Fruit fly (Drosophila melanogaster) whole organism: ENCODE data around the gene CG12091.

Experiments used
- CG8478 ChIP-seq: fragments of >200 bp; optimal IDR thresholded peaks from 2 replicates; lab custom pipeline; 2018; ENCODE audit warnings: inconsistent platforms
- Dll ChIP-seq: fragments of >200 bp; optimal IDR thresholded peaks from 2 replicates; lab custom pipeline; 2017
- EcR ChIP-seq, 2 experiments: fragments of >200 bp; optimal IDR thresholded peaks; 2 replicates each; lab custom pipeline; 2017; ENCODE audit warnings: missing biosample characterization in 2 of 2, missing genetic modification characterization in 2 of 2, missing genetic modification reagents in 2 of 2
- pan ChIP-seq: fragments of >200 bp; optimal IDR thresholded peaks from 2 replicates; lab custom pipeline; 2017
- psq ChIP-seq: fragments of >200 bp; optimal IDR thresholded peaks from 2 replicates; lab custom pipeline; 2017
- usp ChIP-seq: fragments of >200 bp; optimal IDR thresholded peaks from 2 replicates; lab custom pipeline; 2017; ENCODE audit warnings: missing biosample characterization, missing genetic modification characterization, mixed read lengths

The CG12091 gene

dm6 chr3L:1571077-1571476 lies 34.4 kb upstream of the CG12091 start:
- TF ChIP-seq EcR (GFP tag; optimal IDR thresholded peaks at IDR 0.05; lab: Kevin White, UChicago) (no peak), pan (lab: Kevin White, UChicago) (no peak), CG8478 (no peak), usp (GFP tag; lab: Kevin White, UChicago) (no peak), Dll (no peak), psq (lab: Kevin White, UChicago) (no peak)

dm6 chr3L:1569966-1570276 lies 33.3 kb upstream of the CG12091 start:
- TF ChIP-seq pan (lab: Kevin White, UChicago) (no peak), usp (GFP tag; lab: Kevin White, UChicago) (no peak), Dll (no peak), CG8478 (no peak), EcR (GFP tag; optimal IDR thresholded peaks at IDR 0.05; lab: Kevin White, UChicago) (no peak), psq (lab: Kevin White, UChicago) (no peak)

DNA sequence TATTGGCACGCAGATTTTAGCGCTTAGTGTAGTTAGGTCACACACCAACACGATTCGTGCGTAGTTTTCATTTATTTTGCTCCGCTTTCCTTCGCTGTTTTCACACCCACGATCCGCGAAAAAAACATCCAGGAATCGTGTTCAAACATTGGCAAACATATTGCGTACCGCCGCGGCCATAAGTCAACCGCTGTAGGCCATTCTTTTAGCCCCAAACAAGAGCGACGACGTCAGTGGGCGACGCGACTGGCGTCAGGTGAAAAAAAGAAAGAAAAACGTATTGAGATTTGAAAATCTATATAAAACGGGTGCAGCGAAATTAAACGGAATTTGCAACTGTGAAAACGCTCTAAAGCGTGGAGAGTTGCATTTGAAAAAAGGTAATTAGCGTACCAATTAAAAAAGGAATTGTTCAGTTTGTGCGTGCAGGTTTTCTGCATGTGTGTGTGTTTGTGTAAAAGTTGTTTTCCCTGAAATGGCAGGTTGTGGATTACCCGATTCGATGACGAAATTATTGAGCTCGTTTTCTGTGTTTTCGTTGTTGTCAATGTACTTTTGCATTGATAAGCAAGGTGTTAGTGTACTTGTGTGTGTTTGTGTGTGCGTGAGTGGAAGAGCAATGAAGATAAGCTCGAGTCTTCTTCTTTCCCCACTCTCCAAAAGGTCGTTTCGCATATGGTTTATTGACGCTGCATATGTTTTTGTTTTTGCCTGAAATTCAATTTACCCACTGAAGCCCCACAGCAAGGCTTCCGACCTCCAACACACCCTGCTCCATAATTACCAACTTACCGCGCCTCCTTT lies 32.7 kb upstream of the CG12091 start, which contains the start of gene Tmep:
TSS of gene Tmep (plus strand) at position 20 of the 804 bp plus-strand sequence.
- TF ChIP-seq usp (GFP tag; lab: Kevin White, UChicago) (no peak), pan (lab: Kevin White, UChicago) (no peak), CG8478 (no peak), Dll (no peak), EcR (GFP tag; optimal IDR thresholded peaks at IDR 0.05; lab: Kevin White, UChicago) (no peak), psq (lab: Kevin White, UChicago) (no peak)

dm6 chr3L:1568225-1569161 lies 31.9 kb upstream of the CG12091 start, which contains the start of gene CG7879:
TSS of gene CG7879 (minus strand) at chr3L:1568608.
- TF ChIP-seq pan (lab: Kevin White, UChicago) (no peak), EcR (GFP tag; optimal IDR thresholded peaks at IDR 0.05; lab: Kevin White, UChicago) (no peak), usp (GFP tag; lab: Kevin White, UChicago) (no peak), CG8478 (no peak), Dll (no peak), psq (lab: Kevin White, UChicago) (no peak)

DNA sequence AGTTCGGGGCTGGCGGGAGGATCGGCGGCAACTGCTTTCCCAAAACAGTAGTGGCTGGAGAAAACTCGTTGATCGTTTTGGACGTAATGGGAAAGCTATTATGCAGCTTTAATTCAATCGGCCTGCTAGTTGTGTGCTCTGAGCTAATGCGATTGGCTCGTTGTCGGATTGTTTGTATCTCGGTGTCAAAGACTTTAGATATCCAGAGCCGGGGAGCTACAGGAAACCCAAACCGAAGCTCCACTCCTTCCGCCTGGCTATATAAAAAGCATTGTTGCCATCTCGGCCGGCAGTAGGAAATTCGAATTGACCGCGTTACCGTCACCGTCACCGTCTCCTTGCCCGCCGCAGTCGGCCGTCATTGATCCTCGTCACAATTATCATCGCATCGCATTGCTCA lies 28.5 kb upstream of the CG12091 start, which contains the start of gene CG12003:
TSS of gene CG12003 (plus strand) at position 301 of the 400 bp plus-strand sequence.
- TF ChIP-seq CG8478 (no peak), Dll (no peak), usp (GFP tag; lab: Kevin White, UChicago) (no peak), EcR (GFP tag; optimal IDR thresholded peaks at IDR 0.05; lab: Kevin White, UChicago) (no peak), pan (lab: Kevin White, UChicago) (no peak), psq (lab: Kevin White, UChicago) (no peak)

DNA sequence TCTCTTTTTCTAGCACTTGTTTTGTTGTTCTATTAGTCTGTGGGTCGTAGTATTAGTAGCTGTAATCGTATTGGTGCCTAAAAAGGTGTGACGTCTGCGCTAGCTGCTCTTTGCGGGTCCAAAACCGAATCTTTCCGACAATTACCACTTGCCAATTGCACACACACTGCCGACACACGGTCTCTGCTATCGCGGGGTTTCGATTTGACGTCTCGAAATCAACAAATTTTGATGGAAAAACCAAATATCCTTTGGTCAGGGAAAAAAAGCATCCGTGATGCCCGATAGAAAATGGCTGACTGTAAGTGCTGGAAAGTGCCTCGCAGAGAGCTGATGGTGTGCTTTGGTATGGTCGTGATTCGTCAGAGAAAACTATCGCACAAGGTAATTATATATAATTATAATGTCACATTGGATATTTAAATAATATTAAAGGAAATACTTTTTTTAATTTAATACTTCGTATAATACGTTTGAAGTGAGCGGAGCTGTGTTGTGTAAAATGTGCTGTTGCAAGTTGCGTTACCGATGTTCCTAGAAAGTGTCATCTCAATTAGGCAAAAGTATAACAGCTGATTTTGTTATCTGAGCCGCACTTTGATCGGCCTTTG lies 21.6 kb upstream of the CG12091 start, which contains the start of the genes Pex10 and CG12099:
TSS of gene Pex10 (plus strand) at position 51 of the 611 bp plus-strand sequence.
TSS of gene CG12099 (minus strand) at position 307 of the 611 bp plus-strand sequence.
- no peak for TF ChIP-seq EcR (GFP tag; optimal IDR thresholded peaks at IDR 0.05; lab: Kevin White, UChicago)
- TF ChIP-seq CG8478 = no peak
- no peak for TF ChIP-seq psq (lab: Kevin White, UChicago)
- no peak for TF ChIP-seq usp (GFP tag; lab: Kevin White, UChicago)
- TF ChIP-seq Dll = no peak
- TF ChIP-seq pan (lab: Kevin White, UChicago) = no peak

DNA sequence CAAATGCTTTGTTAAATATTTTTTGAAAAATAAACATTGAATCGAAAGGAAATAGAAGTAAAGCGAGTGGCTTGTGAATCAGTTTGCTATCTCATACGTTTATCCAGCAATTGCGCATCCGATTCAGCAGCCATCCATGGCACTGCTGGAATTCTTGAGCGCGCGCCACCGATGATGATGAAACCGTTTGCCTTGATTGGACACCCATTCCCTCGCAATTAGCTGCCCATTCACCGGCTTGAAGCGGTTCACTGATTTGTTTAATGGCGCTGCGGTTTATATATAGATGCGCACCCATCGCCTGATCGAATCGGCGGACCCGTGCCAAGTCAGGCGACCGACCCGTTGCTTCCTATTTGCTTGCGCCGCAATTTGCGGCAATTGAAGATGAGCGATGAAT lies 16.6 kb upstream of the CG12091 start, which contains the start of gene Pcyt2:
TSS of gene Pcyt2 (plus strand) at position 301 of the 400 bp plus-strand sequence.
- no peak for TF ChIP-seq Dll
- TF ChIP-seq EcR (GFP tag; optimal IDR thresholded peaks at IDR 0.05; lab: Kevin White, UChicago) = no peak
- TF ChIP-seq psq (lab: Kevin White, UChicago) = no peak
- TF ChIP-seq CG8478 = no peak
- TF ChIP-seq usp (GFP tag; lab: Kevin White, UChicago) = no peak
- no peak for TF ChIP-seq pan (lab: Kevin White, UChicago)

- no peak for TF ChIP-seq Dll
- no peak for TF ChIP-seq usp (GFP tag; lab: Kevin White, UChicago)
Measured at dm6 chr3L:1550914-1551313, 14.3 kb upstream of the CG12091 start.

dm6 chr3L:1549634-1550071 lies 13.0 kb upstream of the CG12091 start:
- TF ChIP-seq usp (GFP tag; lab: Kevin White, UChicago) (no peak), EcR (GFP tag; optimal IDR thresholded peaks at IDR 0.05; lab: Kevin White, UChicago) (no peak), Dll (no peak), pan (lab: Kevin White, UChicago) (no peak), psq (lab: Kevin White, UChicago) (no peak), CG8478 (no peak)

DNA sequence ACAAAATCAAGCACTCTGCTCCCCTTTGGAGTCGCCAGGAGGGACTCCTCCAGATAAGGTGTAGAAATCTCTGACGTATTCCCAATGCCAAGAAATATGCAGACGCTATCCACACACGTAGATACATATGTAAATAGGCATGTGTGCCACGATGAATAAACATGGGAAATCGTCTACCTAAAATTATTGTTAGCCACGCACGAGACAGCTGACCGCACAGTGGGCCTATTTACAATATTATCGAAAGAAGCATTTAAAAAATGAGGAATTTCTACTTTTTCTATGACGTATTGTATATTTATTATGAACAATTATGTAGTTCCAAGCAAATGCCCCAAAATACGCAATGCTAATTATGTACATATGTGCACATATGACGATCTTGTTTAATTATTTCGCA lies 12.5 kb upstream of the CG12091 start:
- no peak for TF ChIP-seq Dll
- no peak for TF ChIP-seq usp (GFP tag; lab: Kevin White, UChicago)
- no peak for TF ChIP-seq CG8478
- no peak for TF ChIP-seq EcR (GFP tag; optimal IDR thresholded peaks at IDR 0.05; lab: Kevin White, UChicago)
- TF ChIP-seq psq (lab: Kevin White, UChicago) = no peak
- TF ChIP-seq pan (lab: Kevin White, UChicago) = no peak

- TF ChIP-seq CG8478 = no peak
- TF ChIP-seq EcR (GFP tag; optimal IDR thresholded peaks at IDR 0.05; lab: Kevin White, UChicago) = no peak
- TF ChIP-seq Dll = no peak
- TF ChIP-seq pan (lab: Kevin White, UChicago) = no peak
- no peak for TF ChIP-seq psq (lab: Kevin White, UChicago)
- TF ChIP-seq usp (GFP tag; lab: Kevin White, UChicago) = no peak
Measured at dm6 chr3L:1548345-1548970, 11.8 kb upstream of the CG12091 start.
